Fruit fly (Drosophila melanogaster) whole organism, embryonic: ENCODE results near the gene Bx.
A peak's percentile ranks its signal among the peaks of the same experiment; 100 is the strongest.

Experiments used
- Bdp1 ChIP-seq: fragments of 200-800 bp; sonication (Bioruptor generic); optimal IDR thresholded peaks from 3 replicates; lab custom pipeline; 2016; ENCODE audit warnings: missing biosample characterization, missing genetic modification characterization
- Bgb ChIP-seq: fragments of 200-800 bp; sonication (Bioruptor generic); IDR thresholded peaks from 2 replicates; pipeline ENCODE4 v1.3.6; 2022; ENCODE audit warnings: missing biosample characterization, missing genetic modification characterization; ENCODE audit not compliant: partially characterized antibody
- CG10267 ChIP-seq: fragments of 200-800 bp; sonication (Bioruptor generic); optimal IDR thresholded peaks from 2 replicates; lab custom pipeline; 2018; ENCODE audit warnings: missing biosample characterization, mild to moderate bottlenecking, missing genetic modification characterization, moderate library complexity
- CG10321 ChIP-seq: fragments of 200-800 bp; sonication (Bioruptor generic); IDR thresholded peaks from 2 replicates; pipeline ENCODE4 v1.3.6; 2022; ENCODE audit warnings: missing biosample characterization, missing genetic modification characterization
- CG10462 ChIP-seq: fragments of 200-800 bp; sonication (Bioruptor generic); optimal IDR thresholded peaks from 2 replicates; lab custom pipeline; 2016; ENCODE audit warnings: missing biosample characterization, missing genetic modification characterization
- CG11504 ChIP-seq: fragments of 200-800 bp; sonication (Bioruptor generic); optimal IDR thresholded peaks from 3 replicates; lab custom pipeline; 2019; ENCODE audit warnings: missing biosample characterization, mild to moderate bottlenecking, missing genetic modification characterization, moderate library complexity
- CG12391 ChIP-seq: fragments of 200-800 bp; sonication (Bioruptor generic); optimal IDR thresholded peaks from 3 replicates; lab custom pipeline; 2018; ENCODE audit warnings: missing biosample characterization, mild to moderate bottlenecking, missing genetic modification characterization, moderate library complexity
- CG13287 ChIP-seq: fragments of 200-800 bp; sonication (Bioruptor generic); IDR thresholded peaks from 2 replicates; pipeline ENCODE4 v1.3.6; 2022; ENCODE audit warnings: missing biosample characterization, missing genetic modification characterization; ENCODE audit not compliant: partially characterized antibody
- CG1603 ChIP-seq: fragments of 200-800 bp; sonication (Bioruptor generic); optimal IDR thresholded peaks from 2 replicates; lab custom pipeline; 2019; ENCODE audit warnings: missing biosample characterization, mild to moderate bottlenecking, missing genetic modification characterization, moderate library complexity
- CG17829 ChIP-seq: fragments of 200-800 bp; optimal IDR thresholded peaks from 2 replicates; lab custom pipeline; 2019; ENCODE audit warnings: missing biosample characterization, mild to moderate bottlenecking, missing genetic modification characterization, moderate library complexity
- CG2116 ChIP-seq: fragments of 200-800 bp; sonication (Bioruptor generic); optimal IDR thresholded peaks from 3 replicates; lab custom pipeline; 2018; ENCODE audit warnings: missing biosample characterization, mild to moderate bottlenecking, missing genetic modification characterization
- CG2199 ChIP-seq: fragments of 200-800 bp; sonication (Bioruptor generic); IDR thresholded peaks from 3 replicates; pipeline ENCODE4 v1.3.6; 2022; ENCODE audit warnings: missing biosample characterization, missing genetic modification characterization
- CG34224 ChIP-seq: fragments of 200-800 bp; sonication (Bioruptor generic); IDR thresholded peaks from 3 replicates; pipeline ENCODE4 v1.3.6; 2022; ENCODE audit warnings: missing biosample characterization, missing genetic modification characterization; ENCODE audit not compliant: partially characterized antibody
- CG3838 ChIP-seq: fragments of 200-800 bp; sonication (Bioruptor generic); optimal IDR thresholded peaks from 3 replicates; lab custom pipeline; 2016; ENCODE audit warnings: missing biosample characterization, missing genetic modification characterization
- CG3847 ChIP-seq: fragments of 200-800 bp; sonication (Bioruptor generic); IDR thresholded peaks from 2 replicates; pipeline ENCODE4 v1.3.6; 2022; ENCODE audit warnings: missing biosample characterization, missing genetic modification characterization
- CG43689 ChIP-seq: fragments of 200-800 bp; sonication (Bioruptor generic); IDR thresholded peaks from 2 replicates; pipeline ENCODE4 v1.3.6; 2022; ENCODE audit warnings: missing biosample characterization, missing genetic modification characterization
- CG4424 ChIP-seq: fragments of 200-800 bp; sonication (Bioruptor generic); optimal IDR thresholded peaks from 3 replicates; lab custom pipeline; 2016; ENCODE audit warnings: missing biosample characterization, missing genetic modification characterization
- CG7271 ChIP-seq: fragments of 200-800 bp; sonication (Bioruptor generic); optimal IDR thresholded peaks from 2 replicates; lab custom pipeline; 2018; ENCODE audit warnings: missing biosample characterization, mild to moderate bottlenecking, missing genetic modification characterization, moderate library complexity
- CG7839 ChIP-seq: fragments of 200-800 bp; sonication (Bioruptor generic); optimal IDR thresholded peaks from 3 replicates; lab custom pipeline; 2018; ENCODE audit warnings: missing biosample characterization, mild to moderate bottlenecking, missing genetic modification characterization, moderate library complexity
- CG7928 ChIP-seq: fragments of 200-800 bp; sonication (Bioruptor generic); optimal IDR thresholded peaks from 2 replicates; lab custom pipeline; 2017; ENCODE audit warnings: missing biosample characterization, mild to moderate bottlenecking, missing genetic modification characterization
- CG8765 ChIP-seq: fragments of 200-800 bp; sonication (Bioruptor generic); IDR thresholded peaks from 2 replicates; pipeline ENCODE4 v1.3.6; 2022; ENCODE audit warnings: missing biosample characterization, missing genetic modification characterization
- CG9215 ChIP-seq: fragments of 200-800 bp; sonication (Bioruptor generic); IDR thresholded peaks from 2 replicates; pipeline ENCODE4 v1.3.6; 2022; ENCODE audit warnings: missing biosample characterization, missing genetic modification characterization
- CG9932 ChIP-seq: fragments of 200-800 bp; sonication (Bioruptor generic); IDR thresholded peaks from 2 replicates; pipeline ENCODE4 v1.3.6; 2022; ENCODE audit warnings: missing biosample characterization, missing genetic modification characterization
- Dbx ChIP-seq: fragments of 200-800 bp; sonication (Bioruptor generic); IDR thresholded peaks from 3 replicates; pipeline ENCODE4 v1.3.6; 2022; ENCODE audit warnings: missing biosample characterization, missing genetic modification characterization
- Deaf1 ChIP-seq: fragments of 200-800 bp; optimal IDR thresholded peaks from 3 replicates; lab custom pipeline; 2019; ENCODE audit warnings: missing biosample characterization, mild to moderate bottlenecking, missing genetic modification characterization, moderate library complexity
- Fer2 ChIP-seq: fragments of 200-800 bp; sonication (Bioruptor generic); optimal IDR thresholded peaks from 2 replicates; lab custom pipeline; 2018; ENCODE audit warnings: missing biosample characterization, mild to moderate bottlenecking, missing genetic modification characterization, moderate library complexity
- Jarid2 ChIP-seq: fragments of 200-800 bp; sonication (Bioruptor generic); optimal IDR thresholded peaks from 3 replicates; lab custom pipeline; 2017; ENCODE audit warnings: mild to moderate bottlenecking, missing biosample characterization, missing genetic modification reagents, missing genetic modification characterization
- Kr ChIP-seq: fragments of 200-800 bp; sonication (Bioruptor generic); optimal IDR thresholded peaks from 2 replicates; lab custom pipeline; 2017; ENCODE audit warnings: missing biosample characterization, mild to moderate bottlenecking, missing genetic modification characterization
- MESR4 ChIP-seq: fragments of 200-800 bp; sonication (Bioruptor generic); optimal IDR thresholded peaks from 2 replicates; lab custom pipeline; 2018; ENCODE audit warnings: missing biosample characterization, mild to moderate bottlenecking, missing genetic modification characterization, moderate library complexity
- Med ChIP-seq: fragments of 200-800 bp; sonication (Bioruptor generic); peaks from one replicate; lab custom pipeline; 2016; ENCODE audit warnings: missing biosample characterization, missing genetic modification characterization, mild to moderate bottlenecking, inconsistent platforms, moderate library complexity
- YL-1 ChIP-seq: fragments of 200-800 bp; sonication (Bioruptor generic); optimal IDR thresholded peaks from 3 replicates; lab custom pipeline; 2017; ENCODE audit warnings: missing biosample characterization, mild to moderate bottlenecking, missing genetic modification characterization
- bcd ChIP-seq: fragments of 200-800 bp; sonication (Bioruptor generic); optimal IDR thresholded peaks from 2 replicates; lab custom pipeline; 2017; ENCODE audit warnings: missing biosample characterization, mild to moderate bottlenecking, missing genetic modification characterization
- cad ChIP-seq: fragments of >200 bp; optimal IDR thresholded peaks from 2 replicates; lab custom pipeline; 2017; ENCODE audit warnings: missing biosample characterization, missing genetic modification characterization
- ci ChIP-seq: fragments of 200-800 bp; sonication (Bioruptor generic); IDR thresholded peaks from 3 replicates; pipeline ENCODE4 v1.3.6; 2022; ENCODE audit warnings: missing biosample characterization, missing genetic modification characterization
- dimm ChIP-seq: fragments of 200-800 bp; sonication (Bioruptor generic); IDR thresholded peaks from 2 replicates; pipeline ENCODE4 v1.3.6; 2022; ENCODE audit warnings: missing biosample characterization, missing genetic modification characterization
- dmrt99B ChIP-seq: fragments of 200-800 bp; sonication (Bioruptor generic); optimal IDR thresholded peaks from 2 replicates; lab custom pipeline; 2018; ENCODE audit warnings: missing biosample characterization, mild to moderate bottlenecking, missing genetic modification characterization, moderate library complexity
- eve ChIP-seq, 2 experiments: fragments of >200 bp; optimal IDR thresholded peaks; 2 replicates each; lab custom pipeline; 2017; ENCODE audit warnings: missing biosample characterization in 2 of 2, missing genetic modification characterization in 2 of 2
- gce ChIP-seq: fragments of 200-800 bp; sonication (Bioruptor generic); IDR thresholded peaks from 3 replicates; pipeline ENCODE4 v1.3.6; 2022; ENCODE audit warnings: missing biosample characterization, missing genetic modification characterization
- her ChIP-seq: fragments of 200-800 bp; sonication (Bioruptor generic); optimal IDR thresholded peaks from 2 replicates; lab custom pipeline; 2016; ENCODE audit warnings: missing biosample characterization, missing genetic modification characterization
- ind ChIP-seq: fragments of 200-800 bp; sonication (Bioruptor generic); optimal IDR thresholded peaks from 3 replicates; lab custom pipeline; 2016; ENCODE audit warnings: missing biosample characterization, missing genetic modification characterization
- mld ChIP-seq: fragments of 200-800 bp; sonication (Bioruptor generic); IDR thresholded peaks from 3 replicates; pipeline ENCODE4 v1.3.6; 2022; ENCODE audit warnings: missing biosample characterization, missing genetic modification characterization; ENCODE audit not compliant: partially characterized antibody
- org-1 ChIP-seq: fragments of 200-800 bp; sonication (Bioruptor generic); optimal IDR thresholded peaks from 2 replicates; lab custom pipeline; 2017; ENCODE audit warnings: missing biosample characterization, missing genetic modification characterization
- pb ChIP-seq: fragments of 200-800 bp; sonication (Bioruptor generic); optimal IDR thresholded peaks from 3 replicates; lab custom pipeline; 2016; ENCODE audit warnings: missing biosample characterization, missing genetic modification characterization
- repo ChIP-seq: fragments of 200-800 bp; sonication (Bioruptor generic); optimal IDR thresholded peaks from 2 replicates; lab custom pipeline; 2016; ENCODE audit warnings: missing biosample characterization, missing genetic modification characterization
- sc ChIP-seq, 3 experiments: fragments of >200 bp in 2 of 3; fragments of 200-800 bp in 1 of 3; sonication (Bioruptor generic) in 1 of 3; optimal IDR thresholded peaks; 2 replicates in 2 of 3; 3 replicates in 1 of 3; lab custom pipeline; 2017; ENCODE audit warnings: mild to moderate bottlenecking in 1 of 3, missing biosample characterization in 1 of 3, missing genetic modification characterization in 1 of 3, missing genetic modification reagents in 1 of 3
- unpg ChIP-seq: fragments of 200-800 bp; sonication (Bioruptor generic); optimal IDR thresholded peaks from 3 replicates; lab custom pipeline; 2018; ENCODE audit warnings: missing biosample characterization, mild to moderate bottlenecking, missing genetic modification characterization, moderate library complexity
- vvl ChIP-seq: fragments of 200-800 bp; sonication (Bioruptor generic); IDR thresholded peaks from 2 replicates; pipeline ENCODE4 v1.3.6; 2022; ENCODE audit warnings: missing biosample characterization, missing genetic modification characterization
- wor ChIP-seq: fragments of 200-800 bp; sonication (Bioruptor generic); IDR thresholded peaks from 2 replicates; pipeline ENCODE4 v1.3.6; 2022; ENCODE audit warnings: missing biosample characterization, missing genetic modification characterization

Gene Bx

DNA sequence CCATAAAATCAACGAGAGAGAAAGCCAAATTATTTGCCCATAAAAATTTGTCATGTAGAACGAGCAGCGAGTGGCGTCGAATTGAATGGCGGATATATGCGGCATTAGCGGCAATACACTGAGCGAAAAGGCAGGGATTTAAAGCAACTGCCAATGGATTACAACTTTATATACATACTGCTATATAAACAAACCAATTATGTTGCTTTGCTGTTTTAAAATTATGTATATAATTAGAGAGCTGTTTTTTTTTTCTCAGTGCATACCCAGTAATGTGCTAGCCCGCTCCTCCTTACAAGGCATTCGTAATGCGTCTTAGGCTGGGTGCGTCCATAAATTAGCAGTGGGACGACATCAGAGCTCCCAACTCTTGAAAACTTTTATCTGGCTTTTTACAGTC, 47.3 kb upstream of the Bx start (continued):
- no peak for TF ChIP-seq dimm (GFP tag; lab: Robert Waterston, UW)
- peak; percentile 17 for TF ChIP-seq CG12391
- TF ChIP-seq gce (GFP tag; lab: Robert Waterston, UW) = no peak
- TF ChIP-seq sc (optimal IDR thresholded peaks at IDR 0.05; lab: Kevin White, UChicago) = no peak
- TF ChIP-seq sc (GFP tag; optimal IDR thresholded peaks at IDR 0.05; lab: Kevin White, UChicago) = no peak
- TF ChIP-seq Dbx = peak; percentile 51; the same call in 1 of the 3 replicates
- TF ChIP-seq Fer2 (tag; lab: Kevin White, UChicago) = no peak
- no peak for TF ChIP-seq wor (GFP tag; lab: Robert Waterston, UW)
- no peak for TF ChIP-seq CG3838 (GFP tag; lab: Kevin White, UChicago)
- no peak for TF ChIP-seq CG2116
- peak; percentile 6 for TF ChIP-seq org-1 (GFP tag; lab: Kevin White, UChicago)
- no peak for TF ChIP-seq MESR4 (GFP tag; lab: Kevin White, UChicago)
- no peak for TF ChIP-seq CG13287 (GFP tag; lab: Robert Waterston, UW)
- no peak for TF ChIP-seq Kr (GFP tag; lab: Kevin White, UChicago)
- peak; percentile 14 for TF ChIP-seq bcd (GFP tag; lab: Kevin White, UChicago)
- TF ChIP-seq CG1603 (tag; lab: Kevin White, UChicago) = peak; percentile 25
- TF ChIP-seq CG10462 (GFP tag; lab: Kevin White, UChicago) = no peak
- TF ChIP-seq her (GFP tag; lab: Kevin White, UChicago) = no peak
- TF ChIP-seq cad (GFP tag; lab: Kevin White, UChicago) = no peak
- TF ChIP-seq CG10321 (GFP tag; lab: Robert Waterston, UW) = no peak
- TF ChIP-seq CG17829 = no peak
- TF ChIP-seq CG7271 (tag; lab: Kevin White, UChicago) = no peak
- no peak for TF ChIP-seq CG2199 (GFP tag; lab: Robert Waterston, UW)
- TF ChIP-seq YL-1 (GFP tag; lab: Kevin White, UChicago) = no peak
- peak; percentile 56 for TF ChIP-seq CG9932 (GFP tag; lab: Robert Waterston, UW)
- no peak for TF ChIP-seq mld (GFP tag; lab: Robert Waterston, UW)
- no peak for TF ChIP-seq pb (GFP tag; lab: Kevin White, UChicago)
- no peak for TF ChIP-seq repo (GFP tag; lab: Kevin White, UChicago)
- no peak for TF ChIP-seq Bgb (GFP tag; lab: Robert Waterston, UW)
- no peak for TF ChIP-seq Bdp1
- TF ChIP-seq CG43689 (GFP tag; lab: Robert Waterston, UW) = no peak

DNA sequence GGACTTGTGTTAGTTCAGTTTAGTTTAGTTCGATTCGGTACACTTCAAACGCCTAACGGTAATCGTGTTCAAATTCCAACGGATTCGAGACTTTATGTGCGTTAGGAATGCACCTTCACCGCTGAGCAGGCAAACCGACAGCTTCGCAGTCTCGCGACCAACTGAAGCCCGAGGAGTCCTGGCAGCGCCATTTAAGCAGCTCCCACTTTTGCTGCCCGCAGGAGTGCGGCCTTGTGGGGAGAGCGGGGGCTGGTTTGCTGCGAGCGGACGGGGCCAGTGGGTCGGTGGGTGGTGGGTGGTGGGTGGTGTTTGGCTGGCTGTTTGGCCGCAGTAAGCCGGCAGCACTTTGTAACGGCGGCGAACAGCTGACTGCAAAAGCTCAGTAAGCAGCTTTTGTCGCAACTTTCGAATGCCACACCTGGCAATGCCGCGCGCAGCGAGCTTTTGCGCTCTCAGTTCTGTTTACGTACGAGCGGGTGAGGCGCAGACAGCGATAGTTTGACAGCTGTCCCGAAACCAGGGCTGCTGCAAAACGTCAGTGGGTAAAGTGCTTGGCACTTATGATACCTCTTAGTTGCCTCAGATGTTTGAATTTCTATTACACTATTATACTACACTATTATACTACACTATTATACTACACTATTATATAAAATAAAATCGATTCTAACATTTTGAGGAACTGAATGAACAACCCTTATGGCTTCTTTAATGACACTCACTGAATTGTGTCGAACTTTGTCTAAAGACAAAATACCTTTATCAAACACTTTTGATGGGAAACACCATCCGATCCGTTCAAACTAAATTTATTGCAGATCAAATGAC, 35.7 kb upstream of the Bx start, which contains the start of gene CG32547:
CG32547 (minus strand) TSS at position 181 of the 828 bp plus-strand sequence.
- TF ChIP-seq vvl (GFP tag; lab: Robert Waterston, UW) = peak; percentile 56
- TF ChIP-seq ind = peak; percentile 16
- peak; percentile 5 for TF ChIP-seq CG10267 (tag; lab: Kevin White, UChicago)
- peak; percentile 92 for TF ChIP-seq CG9215 (GFP tag; lab: Robert Waterston, UW)
- TF ChIP-seq eve (GFP tag; optimal IDR thresholded peaks at IDR 0.05; lab: Kevin White, UChicago) = no peak
- peak; percentile 45; the same call in 1 of the 2 replicates for TF ChIP-seq CG13287 (GFP tag; lab: Robert Waterston, UW)
- peak; percentile 11 for TF ChIP-seq Jarid2 (GFP tag; lab: Kevin White, UChicago)
- TF ChIP-seq unpg = peak; percentile 1
- 0 out of 3 replicates have a peak, but pooled peaks have one; percentile 7 for TF ChIP-seq Dbx
- peak; percentile 90 for TF ChIP-seq CG7928 (GFP tag; lab: Kevin White, UChicago)
- TF ChIP-seq CG4424 = peak; percentile 21
- TF ChIP-seq CG34224 (GFP tag; lab: Robert Waterston, UW) = peak; percentile 51; the same call in 2 of the 3 replicates
- TF ChIP-seq Med (GFP tag; lab: Kevin White, UChicago) = peak; percentile 58
- peak; percentile 26 for TF ChIP-seq dmrt99B (tag; lab: Kevin White, UChicago)
- peak; percentile 25; the same call in 1 of the 2 replicates for TF ChIP-seq CG3847 (GFP tag; lab: Robert Waterston, UW)
- peak; percentile 21 for TF ChIP-seq CG7839
- no peak for TF ChIP-seq CG8765 (GFP tag; lab: Robert Waterston, UW)
- 0 out of 3 replicates have a peak, but pooled peaks have one; percentile 34 for TF ChIP-seq ci
- peak; percentile 21 for TF ChIP-seq CG11504 (tag; lab: Kevin White, UChicago)
- peak; percentile 66 for TF ChIP-seq Deaf1 (tag; lab: Kevin White, UChicago)
